Fruit fly (Drosophila melanogaster) whole organism, embryonic: ENCODE data around the gene CG6051.

Experiments used
- Fer3 ChIP-seq: fragments of 200-800 bp; sonication (Bioruptor generic); optimal IDR thresholded peaks from 2 replicates; lab custom pipeline; 2018; ENCODE audit warnings: missing biosample characterization, mild to moderate bottlenecking, missing genetic modification characterization, moderate library complexity
- Hr39 ChIP-seq: fragments of >200 bp; optimal IDR thresholded peaks from 2 replicates; lab custom pipeline; 2017

- TF ChIP-seq Hr39 (lab: Kevin White, UChicago) (no peak), Fer3 (no peak)
Measured at dm6 chr3R:27186849-27187248, 36.0 kb upstream of the CG6051 start.
